Fruit fly (Drosophila melanogaster) whole organism, embryonic: ENCODE measurements around the gene Cpsf100.
A peak's percentile ranks its signal among the peaks of the same experiment; 100 is the strongest.

Source experiments
- CG10366 ChIP-seq: fragments of 200-800 bp; sonication (Bioruptor generic); IDR thresholded peaks from 2 replicates; pipeline ENCODE4 v1.3.6; 2022; ENCODE audit warnings: missing biosample characterization, missing genetic modification characterization
- CG10565 ChIP-seq: fragments of 200-800 bp; sonication (Bioruptor generic); optimal IDR thresholded peaks from 3 replicates; lab custom pipeline; 2016; ENCODE audit warnings: missing biosample characterization, mild to moderate bottlenecking, missing genetic modification characterization
- CG10979 ChIP-seq: fragments of 200-800 bp; sonication (Bioruptor generic); optimal IDR thresholded peaks from 2 replicates; lab custom pipeline; 2018; ENCODE audit warnings: missing biosample characterization, mild to moderate bottlenecking, missing genetic modification characterization, moderate library complexity
- CG11504 ChIP-seq: fragments of 200-800 bp; sonication (Bioruptor generic); optimal IDR thresholded peaks from 3 replicates; lab custom pipeline; 2019; ENCODE audit warnings: missing biosample characterization, mild to moderate bottlenecking, missing genetic modification characterization, moderate library complexity
- CG12391 ChIP-seq: fragments of 200-800 bp; sonication (Bioruptor generic); optimal IDR thresholded peaks from 3 replicates; lab custom pipeline; 2018; ENCODE audit warnings: missing biosample characterization, mild to moderate bottlenecking, missing genetic modification characterization, moderate library complexity
- CG13624 ChIP-seq: fragments of 200-800 bp; sonication (Bioruptor generic); optimal IDR thresholded peaks from 2 replicates; lab custom pipeline; 2016; ENCODE audit warnings: missing biosample characterization, missing genetic modification characterization
- CG15269 ChIP-seq: fragments of 200-800 bp; sonication (Bioruptor generic); optimal IDR thresholded peaks from 2 replicates; lab custom pipeline; 2018; ENCODE audit warnings: missing biosample characterization, mild to moderate bottlenecking, missing genetic modification characterization, moderate library complexity
- CG17361 ChIP-seq: fragments of 200-800 bp; sonication (Bioruptor generic); IDR thresholded peaks from 3 replicates; pipeline ENCODE4 v1.3.6; 2022; ENCODE audit warnings: missing biosample characterization, missing genetic modification characterization
- CG2120 ChIP-seq: fragments of 200-800 bp; sonication (Bioruptor generic); optimal IDR thresholded peaks from 3 replicates; lab custom pipeline; 2016; ENCODE audit warnings: missing biosample characterization, missing genetic modification characterization
- CG2199 ChIP-seq: fragments of 200-800 bp; sonication (Bioruptor generic); IDR thresholded peaks from 3 replicates; pipeline ENCODE4 v1.3.6; 2022; ENCODE audit warnings: missing biosample characterization, missing genetic modification characterization
- CG2678 ChIP-seq: fragments of 200-800 bp; sonication (Bioruptor generic); optimal IDR thresholded peaks from 3 replicates; lab custom pipeline; 2019; ENCODE audit warnings: missing biosample characterization, mild to moderate bottlenecking, missing genetic modification characterization, moderate library complexity
- CG31224 ChIP-seq: fragments of 200-800 bp; sonication (Bioruptor generic); IDR thresholded peaks from 2 replicates; pipeline ENCODE4 v1.3.6; 2022; ENCODE audit warnings: missing biosample characterization, missing genetic modification characterization
- CG3847 ChIP-seq: fragments of 200-800 bp; sonication (Bioruptor generic); IDR thresholded peaks from 2 replicates; pipeline ENCODE4 v1.3.6; 2022; ENCODE audit warnings: missing biosample characterization, missing genetic modification characterization
- CG43689 ChIP-seq: fragments of 200-800 bp; sonication (Bioruptor generic); IDR thresholded peaks from 2 replicates; pipeline ENCODE4 v1.3.6; 2022; ENCODE audit warnings: missing biosample characterization, missing genetic modification characterization
- CHES-1-like ChIP-seq: fragments of 200-800 bp; sonication (Bioruptor generic); optimal IDR thresholded peaks from 2 replicates; lab custom pipeline; 2016; ENCODE audit warnings: missing biosample characterization, missing genetic modification characterization
- CTCF ChIP-seq: fragments of 200-800 bp; sonication (Bioruptor generic); optimal IDR thresholded peaks from 2 replicates; lab custom pipeline; 2017; ENCODE audit warnings: missing biosample characterization, mild to moderate bottlenecking, missing genetic modification characterization, moderate library complexity
- Ets65A ChIP-seq: fragments of 200-800 bp; sonication (Bioruptor generic); peaks from one replicate; lab custom pipeline; 2016; ENCODE audit warnings: missing biosample characterization, missing genetic modification characterization
- Hmr ChIP-seq: fragments of 200-800 bp; sonication (Bioruptor generic); optimal IDR thresholded peaks from 3 replicates; lab custom pipeline; 2017; ENCODE audit warnings: mild to moderate bottlenecking, missing biosample characterization, missing genetic modification reagents, missing genetic modification characterization
- Hr39 ChIP-seq: fragments of >200 bp; optimal IDR thresholded peaks from 2 replicates; lab custom pipeline; 2017
- Hr51 ChIP-seq, 2 experiments: fragments of 200-800 bp; sonication (Bioruptor generic); optimal IDR thresholded peaks; 2 replicates in 1 of 2; 3 replicates in 1 of 2; lab custom pipeline; 2016 to 2018; ENCODE audit warnings: missing biosample characterization in 2 of 2, missing genetic modification characterization in 2 of 2, mild to moderate bottlenecking in 1 of 2, moderate library complexity in 1 of 2
- NK7.1 ChIP-seq: fragments of 200-800 bp; sonication (Bioruptor generic); optimal IDR thresholded peaks from 3 replicates; lab custom pipeline; 2016; ENCODE audit warnings: missing biosample characterization, missing genetic modification characterization
- Neu2 ChIP-seq: fragments of 200-800 bp; sonication (Bioruptor generic); optimal IDR thresholded peaks from 3 replicates; lab custom pipeline; 2016; ENCODE audit warnings: missing biosample characterization, missing genetic modification characterization, borderline replicate concordance
- Oli ChIP-seq: fragments of 200-800 bp; sonication (Bioruptor generic); optimal IDR thresholded peaks from 2 replicates; lab custom pipeline; 2018; ENCODE audit warnings: missing biosample characterization, mild to moderate bottlenecking, missing genetic modification characterization, moderate library complexity
- Optix ChIP-seq: fragments of 200-800 bp; sonication (Bioruptor generic); IDR thresholded peaks from 3 replicates; pipeline ENCODE4 v1.3.6; 2022; ENCODE audit warnings: missing biosample characterization, missing genetic modification characterization
- Ptx1 ChIP-seq: fragments of 200-800 bp; sonication (Bioruptor generic); IDR thresholded peaks from 2 replicates; pipeline ENCODE4 v1.3.6; 2022; ENCODE audit warnings: missing biosample characterization, missing genetic modification characterization
- Sox102F ChIP-seq: fragments of 200-800 bp; sonication (Bioruptor generic); optimal IDR thresholded peaks from 2 replicates; lab custom pipeline; 2018; ENCODE audit warnings: missing biosample characterization, mild to moderate bottlenecking, missing genetic modification characterization, moderate library complexity
- Xbp1 ChIP-seq: fragments of 200-800 bp; sonication (Bioruptor generic); optimal IDR thresholded peaks from 3 replicates; lab custom pipeline; 2016; ENCODE audit warnings: missing biosample characterization, mild to moderate bottlenecking, missing genetic modification characterization
- crp ChIP-seq, 2 experiments: fragments of 200-800 bp; sonication (Bioruptor generic); optimal IDR thresholded peaks; 2 replicates in 1 of 2; 3 replicates in 1 of 2; lab custom pipeline; 2017; ENCODE audit warnings: missing biosample characterization in 2 of 2, missing genetic modification characterization in 2 of 2, mild to moderate bottlenecking in 1 of 2, moderate library complexity in 1 of 2
- da ChIP-seq: fragments of 200-800 bp; sonication (Bioruptor generic); optimal IDR thresholded peaks from 2 replicates; lab custom pipeline; 2016; ENCODE audit warnings: missing biosample characterization, missing genetic modification characterization
- dmrt11E ChIP-seq: fragments of 200-800 bp; sonication (Bioruptor generic); optimal IDR thresholded peaks from 3 replicates; lab custom pipeline; 2018; ENCODE audit warnings: missing biosample characterization, mild to moderate bottlenecking, missing genetic modification characterization, moderate library complexity
- fd64A ChIP-seq: fragments of 200-800 bp; sonication (Bioruptor generic); optimal IDR thresholded peaks from 3 replicates; lab custom pipeline; 2018; ENCODE audit warnings: missing biosample characterization, mild to moderate bottlenecking, missing genetic modification characterization
- gem ChIP-seq: fragments of 200-800 bp; sonication (Bioruptor generic); optimal IDR thresholded peaks from 2 replicates; lab custom pipeline; 2019; ENCODE audit warnings: missing biosample characterization, mild to moderate bottlenecking, missing genetic modification characterization, moderate library complexity
- grau ChIP-seq: fragments of 200-800 bp; optimal IDR thresholded peaks from 3 replicates; lab custom pipeline; 2019; ENCODE audit warnings: missing biosample characterization, mild to moderate bottlenecking, missing genetic modification characterization, moderate library complexity
- kah ChIP-seq: fragments of 200-800 bp; sonication (Bioruptor generic); optimal IDR thresholded peaks from 2 replicates; lab custom pipeline; 2018; ENCODE audit warnings: missing biosample characterization, mild to moderate bottlenecking, missing genetic modification characterization
- kay ChIP-seq: fragments of 200-800 bp; sonication (Bioruptor generic); optimal IDR thresholded peaks from 2 replicates; lab custom pipeline; 2016; ENCODE audit warnings: missing biosample characterization, missing genetic modification characterization
- lab ChIP-seq: fragments of 200-800 bp; sonication (Bioruptor generic); optimal IDR thresholded peaks from 3 replicates; lab custom pipeline; 2017; ENCODE audit warnings: missing biosample characterization, missing genetic modification characterization, mild to moderate bottlenecking, moderate library complexity, missing genetic modification reagents
- row ChIP-seq: fragments of 200-800 bp; sonication (Bioruptor generic); IDR thresholded peaks from 3 replicates; pipeline ENCODE4 v1.3.6; 2022; ENCODE audit warnings: missing biosample characterization, missing genetic modification characterization
- sd ChIP-seq: fragments of 200-800 bp; sonication (Bioruptor generic); optimal IDR thresholded peaks from 3 replicates; lab custom pipeline; 2018; ENCODE audit warnings: missing biosample characterization, mild to moderate bottlenecking, missing genetic modification characterization, moderate library complexity
- sens ChIP-seq: fragments of 200-800 bp; sonication (Bioruptor generic); peaks from one replicate; lab custom pipeline; 2016; ENCODE audit warnings: missing biosample characterization, missing genetic modification characterization
- sens-2 ChIP-seq: fragments of 200-800 bp; sonication (Bioruptor generic); IDR thresholded peaks from 2 replicates; pipeline ENCODE4 v1.3.6; 2022; ENCODE audit warnings: missing biosample characterization, missing genetic modification characterization
- sisA ChIP-seq: fragments of 200-800 bp; sonication (Bioruptor generic); IDR thresholded peaks from 2 replicates; pipeline ENCODE4 v1.3.6; 2022; ENCODE audit warnings: missing biosample characterization, missing genetic modification characterization
- slbo ChIP-seq: fragments of 200-800 bp; sonication (Bioruptor generic); IDR thresholded peaks from 2 replicates; pipeline ENCODE4 v1.3.6; 2022; ENCODE audit warnings: missing biosample characterization, missing genetic modification characterization
- ttk ChIP-seq: fragments of 200-800 bp; sonication (Bioruptor generic); IDR thresholded peaks from 2 replicates; pipeline ENCODE4 v2.1.2; 2022; ENCODE audit warnings: missing biosample characterization, missing genetic modification characterization
- unpg ChIP-seq: fragments of 200-800 bp; sonication (Bioruptor generic); optimal IDR thresholded peaks from 3 replicates; lab custom pipeline; 2018; ENCODE audit warnings: missing biosample characterization, mild to moderate bottlenecking, missing genetic modification characterization, moderate library complexity
- vnd ChIP-seq: fragments of 200-800 bp; sonication (Bioruptor generic); IDR thresholded peaks from 3 replicates; pipeline ENCODE4 v1.3.6; 2022; ENCODE audit warnings: missing biosample characterization, missing genetic modification characterization; ENCODE audit not compliant: partially characterized antibody
- zen2 ChIP-seq: fragments of 200-800 bp; sonication (Bioruptor generic); IDR thresholded peaks from 3 replicates; pipeline ENCODE4 v1.3.6; 2022; ENCODE audit warnings: missing biosample characterization, missing genetic modification characterization; ENCODE audit not compliant: partially characterized antibody

Gene Cpsf100

DNA sequence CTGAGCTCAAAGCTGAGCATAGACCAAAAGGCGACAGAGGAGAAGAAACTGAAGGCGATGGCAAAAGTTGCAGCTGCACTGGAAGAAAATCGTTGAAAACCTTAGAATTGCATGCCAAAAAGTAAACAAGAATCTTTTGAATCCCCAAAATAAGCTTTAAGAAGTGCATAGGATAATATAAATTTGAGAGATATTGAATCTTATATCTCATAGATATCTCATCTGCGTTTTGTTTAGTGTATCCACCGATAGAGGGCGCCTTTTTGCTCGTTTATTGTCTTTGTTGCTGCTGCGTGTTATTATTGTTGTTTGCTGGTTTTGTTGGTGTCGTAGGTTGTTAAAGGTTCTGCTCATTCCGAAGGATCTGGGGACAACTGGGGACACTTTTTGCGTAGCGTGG, 48.5 kb upstream of the Cpsf100 start:
- TF ChIP-seq sd (tag; lab: Kevin White, UChicago), result no peak
- TF ChIP-seq grau (tag; lab: Kevin White, UChicago), result peak; percentile 10
- no peak for TF ChIP-seq kah (GFP tag; lab: Kevin White, UChicago)
- peak; percentile 25 for TF ChIP-seq Xbp1
- peak; percentile 12 for TF ChIP-seq Oli
- TF ChIP-seq fd64A (GFP tag; lab: Kevin White, UChicago), result no peak
- peak; percentile 11 for TF ChIP-seq gem
- peak in 1 of 2 experiments; percentile 46 for TF ChIP-seq Hr51 (GFP tag; optimal IDR thresholded peaks at IDR 0.05; lab: Kevin White, UChicago)
- peak; percentile 23 for TF ChIP-seq Sox102F (GFP tag; lab: Kevin White, UChicago)
- TF ChIP-seq da (GFP tag; lab: Kevin White, UChicago), result no peak
- TF ChIP-seq CG12391, result peak; percentile 17
- TF ChIP-seq CG43689 (GFP tag; lab: Robert Waterston, UW), result no peak
- TF ChIP-seq slbo, result peak; percentile 38
- TF ChIP-seq CG15269 (tag; lab: Kevin White, UChicago), result peak; percentile 19
- peak; percentile 75 for TF ChIP-seq CTCF (GFP tag; lab: Kevin White, UChicago)
- TF ChIP-seq NK7.1 (GFP tag; lab: Kevin White, UChicago), result no peak
- peak; percentile 24 for TF ChIP-seq sens
- peak; percentile 26 for TF ChIP-seq lab (GFP tag; lab: Kevin White, UChicago)
- no peak for TF ChIP-seq CHES-1-like (GFP tag; lab: Kevin White, UChicago)
- TF ChIP-seq CG2120 (GFP tag; lab: Kevin White, UChicago), result peak; percentile 30
- TF ChIP-seq CG3847 (GFP tag; lab: Robert Waterston, UW), result 0 out of 2 replicates have a peak, but pooled peaks have one; percentile 8
- 0 out of 3 replicates have a peak, but pooled peaks have one; percentile 11 for TF ChIP-seq Optix (GFP tag; lab: Robert Waterston, UW)
- TF ChIP-seq CG13624, result no peak
- no peak for TF ChIP-seq unpg (GFP tag; lab: Kevin White, UChicago)
- no peak for TF ChIP-seq zen2 (GFP tag; lab: Robert Waterston, UW)
- no peak for TF ChIP-seq crp (GFP tag; optimal IDR thresholded peaks at IDR 0.05; lab: Kevin White, UChicago)
- TF ChIP-seq CG10366 (GFP tag; lab: Robert Waterston, UW), result peak; percentile 26; the same call in 1 of the 2 replicates
- TF ChIP-seq Neu2 (GFP tag; lab: Kevin White, UChicago), result no peak
- TF ChIP-seq CG11504 (tag; lab: Kevin White, UChicago), result peak; percentile 15
- TF ChIP-seq CG10979, result no peak
- 0 out of 2 replicates have a peak, but pooled peaks have one; percentile 6 for TF ChIP-seq Ptx1 (GFP tag; lab: Robert Waterston, UW)
- no peak for TF ChIP-seq CG17361 (GFP tag; lab: Robert Waterston, UW)
- peak; percentile 21; the same call in 1 of the 2 replicates for TF ChIP-seq sisA (GFP tag; lab: Robert Waterston, UW)
- peak; percentile 53; the same call in 2 of the 3 replicates for TF ChIP-seq row (GFP tag; lab: Robert Waterston, UW)
- no peak for TF ChIP-seq kay (GFP tag; lab: Kevin White, UChicago)
- TF ChIP-seq CG10565 (GFP tag; lab: Kevin White, UChicago), result no peak
- TF ChIP-seq CG31224 (GFP tag; lab: Robert Waterston, UW), result no peak
- no peak for TF ChIP-seq sens-2 (GFP tag; lab: Robert Waterston, UW)
- TF ChIP-seq Hr39, result peak; percentile 1

DNA sequence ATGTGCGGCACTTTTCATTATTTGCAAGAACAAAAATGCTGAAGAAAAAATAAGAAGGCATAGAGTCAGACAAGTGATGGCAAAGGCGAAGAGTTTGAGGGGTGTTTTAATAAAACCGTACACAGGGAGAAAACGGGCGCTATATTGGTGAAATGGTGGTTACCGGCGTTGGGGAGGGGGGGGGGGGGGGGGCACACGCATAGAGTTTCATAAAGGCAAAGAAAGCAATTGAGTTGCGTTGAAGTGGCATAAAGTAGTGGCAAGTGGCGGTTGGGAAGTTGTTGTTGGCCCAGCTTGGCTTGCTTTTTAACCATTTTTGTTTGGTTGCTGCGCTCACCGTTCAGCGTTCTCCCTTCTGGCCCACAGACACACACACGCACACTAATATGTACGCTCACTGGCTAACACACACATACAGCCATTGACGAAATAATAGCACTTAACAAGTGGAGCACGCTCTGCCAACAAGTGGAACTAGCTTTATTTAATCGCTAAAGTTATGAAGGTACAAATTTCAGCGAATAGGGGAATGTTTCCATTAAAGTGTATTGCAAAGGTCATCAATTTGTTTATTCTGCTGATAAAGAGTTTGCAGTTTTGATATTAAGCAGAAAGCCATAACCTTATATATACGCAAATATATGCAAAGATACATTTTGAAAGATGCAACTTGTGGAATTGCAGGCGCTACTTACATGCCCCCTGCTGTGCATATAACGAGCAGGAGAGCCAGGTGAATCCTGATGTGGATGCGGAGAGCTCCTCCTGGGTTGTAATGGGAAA, 46.6 kb upstream of the Cpsf100 start:
- TF ChIP-seq CG11504 (tag; lab: Kevin White, UChicago) (peak; percentile 0), Hmr (GFP tag; lab: Kevin White, UChicago) (no peak), ttk (no peak), dmrt11E (no peak), Ets65A (GFP tag; lab: Kevin White, UChicago) (peak; percentile 28), Hr39 (peak; percentile 57), vnd (GFP tag; lab: Robert Waterston, UW) (no peak), lab (GFP tag; lab: Kevin White, UChicago) (peak; percentile 7), CG2199 (no peak), CG2678 (peak; percentile 12)
- TF ChIP-seq, all 482 proteins: peak for 5
